Fruit fly (Drosophila melanogaster): ENCODE measurements around the gene puf.

The puf gene

DNA sequence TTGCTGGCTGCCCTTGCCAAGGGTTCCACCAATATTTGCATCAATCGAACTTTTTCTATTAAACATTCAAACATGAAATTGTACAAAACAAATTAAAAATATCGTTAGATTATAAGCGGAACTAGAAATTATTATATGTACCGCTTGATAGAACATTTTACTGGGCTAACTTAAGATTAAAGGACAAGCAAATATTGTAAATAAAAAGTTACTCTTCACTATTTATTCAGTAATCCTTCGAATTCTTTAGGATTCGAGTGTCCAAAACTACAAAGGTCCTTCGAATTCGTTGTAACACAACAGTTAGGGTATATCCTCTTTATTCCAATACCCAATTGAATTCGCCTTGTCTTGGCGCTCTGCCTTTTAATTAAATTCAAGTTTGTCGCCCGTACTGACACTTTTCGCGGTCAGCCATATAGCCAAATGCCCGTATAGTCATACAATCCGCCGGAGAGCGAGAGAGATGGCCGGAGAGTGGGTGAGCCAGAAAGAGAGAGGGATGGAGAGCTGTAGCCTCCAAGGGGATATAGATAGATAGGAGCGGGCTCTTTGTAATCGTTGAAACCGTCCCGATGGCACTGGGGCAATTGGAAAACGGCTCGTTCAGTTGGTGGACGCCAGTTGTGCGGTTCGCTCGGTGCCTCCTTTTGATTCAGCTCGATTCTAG lies 17.8 kb upstream of the puf start:
- no peak for TF ChIP-seq CG6163 (GFP tag; IDR thresholded peaks at IDR 0.05)
- peak; percentile 18 for TF ChIP-seq CG32006 (GFP tag; optimal IDR thresholded peaks at IDR 0.05)
- TF ChIP-seq fd59A (GFP tag; optimal IDR thresholded peaks at IDR 0.05), result no peak
- no peak for TF ChIP-seq CG4318 (GFP tag; optimal IDR thresholded peaks at IDR 0.05)

DNA sequence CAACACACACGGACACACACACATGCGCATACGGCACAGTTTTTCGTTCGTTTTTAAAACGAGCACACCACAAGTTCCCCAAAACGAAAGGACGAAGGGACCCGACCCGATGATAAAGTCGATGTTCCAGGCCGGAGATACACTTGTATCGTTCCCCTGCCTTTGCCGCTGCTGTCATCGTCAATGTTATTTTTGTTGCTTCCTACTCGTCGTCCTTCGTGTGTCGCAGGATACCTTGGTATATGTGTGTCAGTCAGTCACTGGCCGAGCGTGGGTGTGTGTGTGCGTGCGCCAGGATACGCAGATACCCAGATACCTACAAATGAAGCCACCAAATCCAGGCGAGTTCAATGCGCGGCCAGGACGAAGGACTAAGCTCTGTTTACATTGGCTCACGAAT lies 13.2 kb upstream of the puf start:
- TF ChIP-seq vri (GFP tag; optimal IDR thresholded peaks at IDR 0.05), result no peak
- no peak for TF ChIP-seq Hr38 (GFP tag; optimal IDR thresholded peaks at IDR 0.05)
- no peak for TF ChIP-seq CG3032 (tag; optimal IDR thresholded peaks at IDR 0.05)
- TF ChIP-seq Eip75B (GFP tag; optimal IDR thresholded peaks at IDR 0.05), result no peak
- TF ChIP-seq CG32006 (GFP tag; optimal IDR thresholded peaks at IDR 0.05), result no peak
- TF ChIP-seq pdm3 (GFP tag; optimal IDR thresholded peaks at IDR 0.05), result no peak
- TF ChIP-seq Blimp-1 (GFP tag; optimal IDR thresholded peaks at IDR 0.05), result no peak
- no peak for TF ChIP-seq acj6 (GFP tag; optimal IDR thresholded peaks at IDR 0.05)
- no peak for TF ChIP-seq Hr39 (GFP tag; optimal IDR thresholded peaks at IDR 0.05)

DNA sequence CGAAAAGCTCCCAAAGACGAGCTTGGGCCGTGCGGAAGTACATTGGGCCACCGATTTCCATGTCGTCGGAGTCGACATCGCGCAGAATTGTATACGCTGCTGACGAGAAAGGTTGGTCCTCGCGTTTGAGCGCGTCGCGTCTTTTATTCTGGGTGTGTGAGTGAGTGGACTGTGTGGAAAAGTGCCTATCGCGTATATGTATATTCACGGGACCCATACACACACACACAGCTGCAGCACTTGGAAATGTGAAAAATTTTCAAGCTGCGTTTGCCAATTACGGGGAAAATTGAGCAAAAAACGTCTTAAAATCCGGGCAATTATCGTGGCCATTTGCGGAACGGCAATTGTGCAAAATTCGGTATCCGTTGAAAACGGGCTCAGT lies 12.6 kb upstream of the puf start, which contains the start of gene slo:
TSS of gene slo (plus strand) at position 80 of the 385 bp plus-strand sequence.
- no peak for TF ChIP-seq Eip75B (GFP tag; optimal IDR thresholded peaks at IDR 0.05)
- TF ChIP-seq topi (GFP tag; optimal IDR thresholded peaks at IDR 0.05), result no peak
- no peak for TF ChIP-seq lz (GFP tag; optimal IDR thresholded peaks at IDR 0.05)
- no peak for TF ChIP-seq Hr38 (GFP tag; optimal IDR thresholded peaks at IDR 0.05)
- TF ChIP-seq Smox (GFP tag; optimal IDR thresholded peaks at IDR 0.05), result no peak
- TF ChIP-seq CG15336 (GFP tag; IDR thresholded peaks at IDR 0.05), result no peak
- TF ChIP-seq Sox15 (GFP tag; optimal IDR thresholded peaks at IDR 0.05), result no peak
- TF ChIP-seq CG6163 (GFP tag; IDR thresholded peaks at IDR 0.05), result no peak
- TF ChIP-seq CG9139 (GFP tag; optimal IDR thresholded peaks at IDR 0.05), result no peak
- no peak for TF ChIP-seq Ets96B (tag; optimal IDR thresholded peaks at IDR 0.05)
- TF ChIP-seq CG31627 (GFP tag; optimal IDR thresholded peaks at IDR 0.05), result no peak

DNA sequence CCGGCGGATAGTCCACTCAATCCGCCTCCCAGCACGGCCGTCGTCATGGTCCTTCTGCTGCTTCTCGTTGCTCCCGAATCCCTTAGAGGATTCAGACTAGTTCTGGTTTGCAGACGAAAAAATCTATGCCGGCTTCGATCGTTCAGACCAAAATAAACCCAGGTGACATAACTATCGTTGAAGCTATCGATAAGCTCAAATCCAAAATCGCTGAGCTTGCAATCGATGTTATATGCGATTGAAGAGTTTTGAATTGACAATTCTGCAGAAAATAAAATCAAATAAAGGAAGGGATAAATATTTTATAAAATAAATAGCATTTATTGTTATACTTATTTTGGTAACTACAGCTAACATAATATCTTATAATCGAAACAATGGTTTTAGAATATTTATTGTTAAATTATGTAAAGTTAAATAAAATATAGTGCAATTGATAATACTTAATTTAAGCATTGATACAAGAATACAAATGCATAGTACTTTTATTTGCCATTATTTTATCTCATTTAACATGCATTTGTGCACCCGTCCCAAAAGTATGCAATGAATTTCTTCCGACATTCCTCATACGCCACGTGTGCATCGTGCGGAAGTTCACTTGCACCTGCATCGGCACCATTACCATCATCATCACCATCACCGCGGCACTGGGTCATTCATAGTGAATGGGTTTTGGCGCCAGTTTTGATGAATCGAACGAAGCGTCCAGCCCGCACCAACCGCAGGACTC lies 12.0 kb upstream of the puf start, which contains the start of gene Ppox:
TSS of gene Ppox (minus strand) at position 173 of the 733 bp plus-strand sequence.
- TF ChIP-seq Sox102F (GFP tag; optimal IDR thresholded peaks at IDR 0.05) (no peak), Eip78C (GFP tag) (peak; percentile 56), Blimp-1 (GFP tag; optimal IDR thresholded peaks at IDR 0.05) (no peak), dac (GFP tag; optimal IDR thresholded peaks at IDR 0.05) (no peak), fd85E (GFP tag; optimal IDR thresholded peaks at IDR 0.05) (no peak), CG6792 (GFP tag; optimal IDR thresholded peaks at IDR 0.05) (no peak), Met (GFP tag; optimal IDR thresholded peaks at IDR 0.05) (no peak), achi (GFP tag; optimal IDR thresholded peaks at IDR 0.05) (peak; percentile 57), CG3032 (tag; optimal IDR thresholded peaks at IDR 0.05) (no peak), Smox (GFP tag; optimal IDR thresholded peaks at IDR 0.05) (no peak)

DNA sequence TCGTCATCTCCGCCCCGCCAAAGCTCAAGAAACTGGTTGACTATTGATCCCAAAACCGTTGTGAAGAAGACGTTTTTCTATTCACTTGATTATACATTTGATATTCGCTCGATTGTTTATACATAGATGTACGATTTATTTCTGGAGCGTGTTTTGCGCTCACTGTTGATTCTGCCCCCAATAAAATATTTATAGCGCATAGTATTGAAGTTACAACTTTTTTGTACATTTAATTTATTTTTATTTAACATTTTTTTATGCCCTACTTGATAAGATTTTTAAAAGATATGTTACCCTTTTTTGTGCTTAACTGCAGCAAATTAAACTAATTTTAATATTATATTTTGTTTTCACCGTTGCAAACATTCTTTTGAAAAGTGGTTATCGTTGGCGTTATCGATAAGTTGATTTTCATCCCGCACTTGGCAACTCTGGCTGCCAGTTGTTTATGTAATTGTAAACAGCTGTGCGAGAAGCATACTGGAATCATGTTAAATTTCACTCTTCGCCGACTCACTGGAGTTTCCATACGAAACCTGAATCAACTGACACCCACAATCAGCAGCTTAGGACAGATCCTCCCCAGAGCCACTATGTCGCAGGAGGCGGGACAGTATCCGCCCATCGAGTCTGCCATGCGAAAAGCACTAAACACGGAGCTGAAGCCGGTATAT lies 9.5 kb upstream of the puf start, which contains the start of gene CG31126:
TSS of gene CG31126 (plus strand) at position 449 of the 674 bp plus-strand sequence.
- TF ChIP-seq CG11294 (GFP tag; IDR thresholded peaks at IDR 0.05) (no peak), fkh (GFP tag; optimal IDR thresholded peaks at IDR 0.05) (no peak), CG6276 (GFP tag; optimal IDR thresholded peaks at IDR 0.05) (no peak), OdsH (GFP tag; optimal IDR thresholded peaks at IDR 0.05) (no peak), CG15336 (GFP tag; IDR thresholded peaks at IDR 0.05) (no peak), Lpt (GFP tag; optimal IDR thresholded peaks at IDR 0.05) (no peak), Hr38 (GFP tag; optimal IDR thresholded peaks at IDR 0.05) (no peak), CG11902 (GFP tag; optimal IDR thresholded peaks at IDR 0.05) (no peak), pdm3 (GFP tag; optimal IDR thresholded peaks at IDR 0.05) (no peak)

Measured in whole organism, prepupa.